Worm (Caenorhabditis elegans): ENCODE measurements around the gene sra-32.

The sra-32 gene

ce11 chrII:4531880-4532279 lies at the start of gene sra-32:
sra-32 (minus strand) TSS chrII:4531980.
- TF ChIP-seq fkh-6 (tag; optimal IDR thresholded peaks at IDR 0.05) = no peak
- no peak for TF ChIP-seq npax-4 (tag; optimal IDR thresholded peaks at IDR 0.05)
- TF ChIP-seq ceh-6 (GFP tag; optimal IDR thresholded peaks at IDR 0.05) = no peak
- TF ChIP-seq eyg-1 (tag; optimal IDR thresholded peaks at IDR 0.05) = no peak
- no peak for TF ChIP-seq ceh-22 (tag; optimal IDR thresholded peaks at IDR 0.05)
- no peak for TF ChIP-seq unc-55 (GFP tag; optimal IDR thresholded peaks at IDR 0.05)
- TF ChIP-seq ztf-16 (tag; optimal IDR thresholded peaks at IDR 0.05) = no peak

ce11 chrII:4581090-4581489 lies 49.3 kb upstream of the sra-32 start:
- TF ChIP-seq unc-55 (GFP tag; optimal IDR thresholded peaks at IDR 0.05) (peak; percentile 30), sox-2 (GFP tag; IDR thresholded peaks at IDR 0.05) (no peak)

ce11 chrII:4579920-4580474 lies 48.2 kb upstream of the sra-32 start:
- TF ChIP-seq ref-2 (tag; optimal IDR thresholded peaks at IDR 0.05) (no peak), ama-1 (optimal IDR thresholded peaks at IDR 0.05) (no peak), ceh-22 (tag; optimal IDR thresholded peaks at IDR 0.05) (peak; percentile 42), ceh-24 (tag; optimal IDR thresholded peaks at IDR 0.05) (no peak), ahr-1 (tag; optimal IDR thresholded peaks at IDR 0.05) (no peak), fkh-6 (tag; optimal IDR thresholded peaks at IDR 0.05) (no peak), pax-1 (tag; optimal IDR thresholded peaks at IDR 0.05) (no peak), unc-42 (tag; optimal IDR thresholded peaks at IDR 0.05) (no peak), syd-9 (tag; optimal IDR thresholded peaks at IDR 0.05) (no peak), nfya-1 (tag; optimal IDR thresholded peaks at IDR 0.05) (peak; percentile 4), ceh-45 (GFP tag; IDR thresholded peaks at IDR 0.05) (no peak), tbx-2 (tag; optimal IDR thresholded peaks at IDR 0.05) (peak; percentile 32)

- TF ChIP-seq pax-1 (tag; optimal IDR thresholded peaks at IDR 0.05) = no peak
- TF ChIP-seq unc-42 (tag; optimal IDR thresholded peaks at IDR 0.05) = peak; percentile 62
- TF ChIP-seq unc-3 (GFP tag; conservative IDR thresholded peaks at IDR 0.05) = peak; percentile 63
- no peak for TF ChIP-seq unc-3 (tag; optimal IDR thresholded peaks at IDR 0.05)
- peak; percentile 37 for TF ChIP-seq unc-55 (GFP tag; optimal IDR thresholded peaks at IDR 0.05)
- TF ChIP-seq gmeb-2 (tag; optimal IDR thresholded peaks at IDR 0.05) = no peak
These were observed 47.6 kb upstream of the sra-32 start for ce11 chrII:4579375-4579774.

ce11 chrII:4577391-4577790 lies 45.6 kb upstream of the sra-32 start:
- TF ChIP-seq sox-2 (GFP tag; IDR thresholded peaks at IDR 0.05) (no peak), ets-4 (tag; optimal IDR thresholded peaks at IDR 0.05) (no peak), tbx-2 (tag; optimal IDR thresholded peaks at IDR 0.05) (peak; percentile 30)

ce11 chrII:4575579-4575978 lies 43.8 kb upstream of the sra-32 start:
- TF ChIP-seq tbx-2 (tag; optimal IDR thresholded peaks at IDR 0.05) = no peak
- peak; percentile 76 for TF ChIP-seq unc-55 (GFP tag; optimal IDR thresholded peaks at IDR 0.05)

- TF ChIP-seq fax-1 (tag; optimal IDR thresholded peaks at IDR 0.05) = no peak
- no peak for TF ChIP-seq dmd-4 (tag; optimal IDR thresholded peaks at IDR 0.05; ENCODE audit: borderline replicate concordance)
- no peak for TF ChIP-seq pros-1 (tag; optimal IDR thresholded peaks at IDR 0.05)
- no peak for TF ChIP-seq elt-2 (tag; optimal IDR thresholded peaks at IDR 0.05)
- peak; percentile 96 for TF ChIP-seq unc-42 (tag; optimal IDR thresholded peaks at IDR 0.05)
- no peak for TF ChIP-seq ceh-34 (tag; optimal IDR thresholded peaks at IDR 0.05)
- TF ChIP-seq lim-6 (tag; optimal IDR thresholded peaks at IDR 0.05) = no peak
- no peak for TF ChIP-seq ceh-19 (GFP tag; optimal IDR thresholded peaks at IDR 0.05)
- no peak for TF ChIP-seq tbx-2 (tag; optimal IDR thresholded peaks at IDR 0.05)
These were observed 42.9 kb upstream of the sra-32 start for ce11 chrII:4574658-4575057.

Data from whole organism, late embryonic.